Worm (Caenorhabditis elegans) whole organism, L3 larva: ENCODE results near the gene Y7A5A.5.

ENCODE experiments used
- R02D3.7 ChIP-seq: fragments of 150-350 bp; optimal IDR thresholded peaks from 2 replicates; lab custom pipeline; 2014; ENCODE audit warnings: missing biosample characterization, missing genetic modification characterization
- aly-2 ChIP-seq: fragments of 150-350 bp; optimal IDR thresholded peaks from 2 replicates; lab custom pipeline; 2014; ENCODE audit warnings: missing biosample characterization, missing genetic modification characterization
- daf-12 ChIP-seq: fragments of 150-350 bp; optimal IDR thresholded peaks from 2 replicates; lab custom pipeline; 2014; ENCODE audit warnings: missing biosample characterization, missing genetic modification reagents, missing genetic modification characterization
- elt-3 ChIP-seq, 3 experiments: fragments of 150-350 bp in 1 of 3; sonication (generic microtip) in 2 of 3; optimal IDR thresholded peaks; 2 replicates in 2 of 3; 4 replicates in 1 of 3; lab custom pipeline; 2014 to 2017; ENCODE audit warnings: missing biosample characterization in 3 of 3, missing genetic modification characterization in 3 of 3
- mdl-1 ChIP-seq: fragments of 150-350 bp; optimal IDR thresholded peaks from 2 replicates; lab custom pipeline; 2014; ENCODE audit warnings: missing biosample characterization, missing genetic modification characterization
- nhr-11 ChIP-seq: fragments of 150-350 bp; optimal IDR thresholded peaks from 2 replicates; lab custom pipeline; 2014; ENCODE audit warnings: missing biosample characterization, missing genetic modification characterization
- snpc-4 ChIP-seq: fragments of 150-350 bp; optimal IDR thresholded peaks from 2 replicates; lab custom pipeline; 2014; ENCODE audit warnings: missing biosample characterization, missing genetic modification characterization
- tbx-2 ChIP-seq: sonication (generic microtip); optimal IDR thresholded peaks from 2 replicates; lab custom pipeline; 2016; ENCODE audit warnings: mild to moderate bottlenecking, missing genetic modification characterization, missing compliant biosample characterization
- unc-39 ChIP-seq: sonication (generic microtip); optimal IDR thresholded peaks from 4 replicates; lab custom pipeline; 2017; ENCODE audit warnings: missing biosample characterization, missing genetic modification characterization
- ztf-11 ChIP-seq: fragments of 150-350 bp; optimal IDR thresholded peaks from 2 replicates; lab custom pipeline; 2014; ENCODE audit warnings: missing biosample characterization, missing genetic modification characterization

ce11 chrX:15782027-15782426 lies 4.6 kb downstream of the Y7A5A.5 start, which contains the start of gene Y7A5A.24:
- TF ChIP-seq ztf-11: no peak
- no peak for TF ChIP-seq snpc-4
- TF ChIP-seq tbx-2 (tag; lab: Kevin White, UChicago): no peak
- no peak for TF ChIP-seq elt-3 (tag; optimal IDR thresholded peaks at IDR 0.05; lab: Kevin White, UChicago)
- no peak for TF ChIP-seq daf-12 (tag; lab: Kevin White, UChicago)
- TF ChIP-seq mdl-1 (tag; lab: Kevin White, UChicago): no peak
- no peak for TF ChIP-seq nhr-11 (tag; lab: Kevin White, UChicago)
- no peak for TF ChIP-seq unc-39 (tag; lab: Kevin White, UChicago)
- no peak for TF ChIP-seq aly-2
- no peak for TF ChIP-seq R02D3.7 (tag; lab: Kevin White, UChicago)
